Fruit fly (Drosophila melanogaster): Measurements from ENCODE around the gene CG1523.

The CG1523 gene

DNA sequence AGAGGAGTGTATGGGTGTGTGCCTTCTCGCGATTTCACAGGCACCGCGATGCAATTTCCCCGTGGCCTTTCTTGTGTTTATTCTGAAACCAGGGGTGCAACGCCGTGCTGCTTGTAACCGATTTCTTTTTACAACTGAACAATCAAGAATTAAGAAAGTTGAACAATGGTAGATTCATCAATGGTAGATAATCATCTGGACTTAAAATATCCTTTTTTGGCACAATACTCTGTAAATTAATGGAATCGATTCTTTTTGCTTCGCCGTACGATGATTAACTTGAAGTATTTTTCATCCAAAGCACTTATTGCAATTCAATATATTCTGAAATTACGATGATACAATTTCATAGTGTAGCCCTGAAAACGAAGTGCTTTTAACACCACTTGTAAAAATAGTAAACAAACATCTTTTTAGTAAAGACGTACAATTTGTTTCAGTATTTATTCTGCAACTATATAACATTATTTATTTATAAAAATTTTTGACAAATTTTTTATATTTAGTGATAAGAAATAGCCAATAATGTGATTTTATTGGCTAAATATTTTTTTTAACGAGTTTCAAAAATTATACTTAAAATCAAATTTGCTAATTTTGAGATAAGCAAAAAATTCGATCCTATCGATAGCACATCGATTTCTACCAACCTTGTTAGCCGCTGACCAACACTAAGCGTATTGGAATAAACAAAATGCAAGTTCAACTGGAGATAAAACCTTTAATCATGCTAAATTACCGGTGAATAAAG lies at the start of gene CG1523, which contains the start of gene CG1647 (continued):
- TF ChIP-seq Antp (GFP tag; optimal IDR thresholded peaks at IDR 0.05), result peak; percentile 76
- 0 out of 2 replicates have a peak, but pooled peaks have one; percentile 30 for TF ChIP-seq HLH3B (GFP tag; IDR thresholded peaks at IDR 0.05)
- TF ChIP-seq CG6654 (GFP tag; optimal IDR thresholded peaks at IDR 0.05), result peak; percentile 3
- TF ChIP-seq Adf1 (GFP tag; IDR thresholded peaks at IDR 0.05), result no peak
- TF ChIP-seq klu (GFP tag; IDR thresholded peaks at IDR 0.05), result peak; percentile 52
- peak; percentile 37 for TF ChIP-seq ATbp (GFP tag; optimal IDR thresholded peaks at IDR 0.05)
- TF ChIP-seq Camta (GFP tag; optimal IDR thresholded peaks at IDR 0.05), result peak; percentile 12
- 0 out of 2 replicates have a peak, but pooled peaks have one; percentile 28 for TF ChIP-seq Rx (GFP tag; IDR thresholded peaks at IDR 0.05)
- TF ChIP-seq CG8089 (GFP tag; optimal IDR thresholded peaks at IDR 0.05), result peak; percentile 53
- TF ChIP-seq dpn (GFP tag; optimal IDR thresholded peaks at IDR 0.05), result peak; percentile 45 to 58
- TF ChIP-seq bowl (GFP tag; IDR thresholded peaks at IDR 0.05), result no peak
- peak; percentile 75 for TF ChIP-seq phol (tag; optimal IDR thresholded peaks at IDR 0.05)
- peak; percentile 66 for TF ChIP-seq CG30020 (tag; optimal IDR thresholded peaks at IDR 0.05)
- TF ChIP-seq CG15269 (tag; optimal IDR thresholded peaks at IDR 0.05), result no peak
- peak; percentile 43 for TF ChIP-seq CG1602 (GFP tag; optimal IDR thresholded peaks at IDR 0.05)
- peak; percentile 16; the same call in 1 of the 2 replicates for TF ChIP-seq rib (GFP tag; IDR thresholded peaks at IDR 0.05)
- no peak for TF ChIP-seq CG17612 (GFP tag; IDR thresholded peaks at IDR 0.05)
- TF ChIP-seq Atf-2 (GFP tag; optimal IDR thresholded peaks at IDR 0.05), result peak; percentile 50
- TF ChIP-seq CG8924 (tag; optimal IDR thresholded peaks at IDR 0.05), result peak; percentile 79
- TF ChIP-seq lov (optimal IDR thresholded peaks at IDR 0.05), result no peak
- 0 out of 3 replicates have a peak, but pooled peaks have one; percentile 56 for TF ChIP-seq lov (GFP tag; IDR thresholded peaks at IDR 0.05)
- TF ChIP-seq seq (GFP tag; IDR thresholded peaks at IDR 0.05), result peak; percentile 16; the same call in 1 of the 2 replicates
- TF ChIP-seq CG17328 (GFP tag; IDR thresholded peaks at IDR 0.05), result peak; percentile 60; the same call in 1 of the 2 replicates
- peak; percentile 73 for TF ChIP-seq Rfx (GFP tag; IDR thresholded peaks at IDR 0.05)
- TF ChIP-seq CG16815 (GFP tag; optimal IDR thresholded peaks at IDR 0.05), result peak; percentile 47
- TF ChIP-seq HLH4C (GFP tag; IDR thresholded peaks at IDR 0.05; ENCODE audit: partially characterized antibody), result peak; percentile 58
- peak; percentile 9 for TF ChIP-seq CG10274 (GFP tag; optimal IDR thresholded peaks at IDR 0.05)
- peak; percentile 59 for TF ChIP-seq Fer1 (GFP tag; optimal IDR thresholded peaks at IDR 0.05)
- TF ChIP-seq tx (GFP tag; optimal IDR thresholded peaks at IDR 0.05), result peak; percentile 33
- peak; percentile 58 for TF ChIP-seq ara (GFP tag; IDR thresholded peaks at IDR 0.05)
- no peak for TF ChIP-seq CG12071 (GFP tag; optimal IDR thresholded peaks at IDR 0.05)
- TF ChIP-seq CG10565 (GFP tag; optimal IDR thresholded peaks at IDR 0.05), result no peak
- peak; percentile 40 for TF ChIP-seq Hr3 (GFP tag; optimal IDR thresholded peaks at IDR 0.05)
- TF ChIP-seq crc (GFP tag; optimal IDR thresholded peaks at IDR 0.05), result peak; percentile 44
- TF ChIP-seq Myb (GFP tag; optimal IDR thresholded peaks at IDR 0.05), result peak; percentile 38
- no peak; the same call in 1 of the 2 replicates for TF ChIP-seq E2f1 (GFP tag; IDR thresholded peaks at IDR 0.05)
- peak; percentile 71 for TF ChIP-seq CG9437 (GFP tag; optimal IDR thresholded peaks at IDR 0.05)
- TF ChIP-seq MBD-R2 (GFP tag; IDR thresholded peaks at IDR 0.05), result peak; percentile 73
- TF ChIP-seq pros (GFP tag; optimal IDR thresholded peaks at IDR 0.05), result peak; percentile 2
- TF ChIP-seq Mad (GFP tag; optimal IDR thresholded peaks at IDR 0.05), result peak; percentile 29
- peak; percentile 45 for TF ChIP-seq CG16813 (GFP tag; IDR thresholded peaks at IDR 0.05; ENCODE audit: partially characterized antibody)
- TF ChIP-seq odd (GFP tag; optimal IDR thresholded peaks at IDR 0.05), result no peak
- peak; percentile 70 for TF ChIP-seq az2 (GFP tag; optimal IDR thresholded peaks at IDR 0.05)
- TF ChIP-seq unpg (GFP tag; optimal IDR thresholded peaks at IDR 0.05), result peak; percentile 66
- TF ChIP-seq lilli (GFP tag; optimal IDR thresholded peaks at IDR 0.05), result peak; percentile 76
- peak; percentile 52 for TF ChIP-seq CG10654 (GFP tag; optimal IDR thresholded peaks at IDR 0.05)
- no peak for TF ChIP-seq tap (tag; optimal IDR thresholded peaks at IDR 0.05)
- no peak for TF ChIP-seq dmrt99B (tag; optimal IDR thresholded peaks at IDR 0.05)
- TF ChIP-seq CG9215 (GFP tag; IDR thresholded peaks at IDR 0.05), result peak; percentile 54
- TF ChIP-seq Dfd (GFP tag; optimal IDR thresholded peaks at IDR 0.05), result no peak
